Worm (Caenorhabditis elegans) whole organism, young adult: ENCODE results near the gene srx-93.

Experiments used
- B0035.1 ChIP-seq: sonication (generic microtip); optimal IDR thresholded peaks from 2 replicates; lab custom pipeline; 2016; ENCODE audit warnings: missing genetic modification characterization, mild to moderate bottlenecking, missing compliant biosample characterization, missing genotype, missing genetic modification reagents
- B0336.3 ChIP-seq: fragments of 200-800 bp; sonication (Bioruptor generic); IDR thresholded peaks from 2 replicates; pipeline ENCODE4 v1.3.6; 2022; ENCODE audit warnings: missing genetic modification characterization, missing compliant biosample characterization
- C17E4.6 ChIP-seq: fragments of 200-800 bp; sonication (Bioruptor generic); IDR thresholded peaks from 2 replicates; pipeline ENCODE4 v1.3.6; 2022; ENCODE audit warnings: missing genetic modification reagents, missing genetic modification characterization, missing compliant biosample characterization
- F33H1.4 ChIP-seq: fragments of 200-800 bp; sonication (Bioruptor generic); IDR thresholded peaks from 2 replicates; pipeline ENCODE4 v1.3.6; 2022; ENCODE audit warnings: missing genetic modification reagents, missing genetic modification characterization, missing compliant biosample characterization
- F39B2.1 ChIP-seq: fragments of 200-800 bp; sonication (Bioruptor generic); IDR thresholded peaks from 2 replicates; pipeline ENCODE4 v1.3.6; 2022; ENCODE audit warnings: missing genetic modification reagents, missing genetic modification characterization, missing compliant biosample characterization
- F55B11.4 ChIP-seq: sonication (generic microtip); optimal IDR thresholded peaks from 2 replicates; lab custom pipeline; 2016; ENCODE audit warnings: missing compliant biosample characterization, missing genetic modification characterization, borderline replicate concordance; ENCODE audit not compliant: insufficient read depth
- K12H6.12 ChIP-seq: fragments of 200-800 bp; sonication (Bioruptor generic); optimal IDR thresholded peaks from 2 replicates; lab custom pipeline; 2018; ENCODE audit warnings: mild to moderate bottlenecking, missing genetic modification characterization, missing compliant biosample characterization
- T07F8.4 ChIP-seq: sonication (generic microtip); optimal IDR thresholded peaks from 2 replicates; lab custom pipeline; 2016; ENCODE audit warnings: mild to moderate bottlenecking, missing genetic modification characterization, moderate library complexity, missing compliant biosample characterization
- Y79H2A.3 ChIP-seq: fragments of 200-800 bp; sonication (Bioruptor generic); conservative IDR thresholded peaks from 2 replicates; pipeline ENCODE4 v1.3.6; 2022; ENCODE audit warnings: missing genetic modification reagents, missing genetic modification characterization, missing compliant biosample characterization
- aptf-2 ChIP-seq: fragments of 200-800 bp; sonication (Bioruptor generic); conservative IDR thresholded peaks from 2 replicates; pipeline ENCODE4 v1.3.6; 2022; ENCODE audit warnings: missing genetic modification reagents, missing genetic modification characterization, missing compliant biosample characterization
- attf-3 ChIP-seq: fragments of 200-800 bp; sonication (Bioruptor generic); conservative IDR thresholded peaks from 2 replicates; pipeline ENCODE4 v1.3.6; 2022; ENCODE audit warnings: missing genetic modification reagents, missing genetic modification characterization, missing compliant biosample characterization
- attf-6 ChIP-seq: fragments of 200-800 bp; sonication (Bioruptor generic); IDR thresholded peaks from 2 replicates; pipeline ENCODE4 v1.3.6; 2022; ENCODE audit warnings: missing genetic modification reagents, missing genetic modification characterization, missing compliant biosample characterization
- cebp-2 ChIP-seq: fragments of 200-800 bp; sonication (Bioruptor generic); IDR thresholded peaks from 2 replicates; pipeline ENCODE4 v1.3.6; 2022; ENCODE audit warnings: missing genetic modification characterization, missing compliant biosample characterization
- ceh-27 ChIP-seq: fragments of 200-800 bp; sonication (Bioruptor generic); optimal IDR thresholded peaks from 2 replicates; lab custom pipeline; 2018; ENCODE audit warnings: mild to moderate bottlenecking, missing genetic modification characterization, moderate library complexity, missing compliant biosample characterization
- ceh-40 ChIP-seq: fragments of 200-800 bp; sonication (Bioruptor generic); IDR thresholded peaks from 2 replicates; pipeline ENCODE4 v1.3.6; 2022; ENCODE audit warnings: missing genetic modification characterization, missing compliant biosample characterization
- ceh-58 ChIP-seq: fragments of 200-800 bp; sonication (Bioruptor generic); IDR thresholded peaks from 2 replicates; pipeline ENCODE4 v1.3.6; 2022; ENCODE audit warnings: missing genetic modification characterization, missing compliant biosample characterization
- ceh-79 ChIP-seq: sonication (generic microtip); optimal IDR thresholded peaks from 2 replicates; lab custom pipeline; 2017; ENCODE audit warnings: mild to moderate bottlenecking, missing genetic modification characterization, missing compliant biosample characterization
- ceh-91 ChIP-seq: fragments of 200-800 bp; sonication (Bioruptor generic); IDR thresholded peaks from 2 replicates; pipeline ENCODE4 v1.3.6; 2022; ENCODE audit warnings: missing genetic modification reagents, missing genetic modification characterization, missing compliant biosample characterization
- die-1 ChIP-seq: sonication (generic microtip); optimal IDR thresholded peaks from 2 replicates; lab custom pipeline; 2016; ENCODE audit warnings: missing genotype, mild to moderate bottlenecking, missing genetic modification characterization, missing compliant biosample characterization
- dpff-1 ChIP-seq: sonication (generic microtip); optimal IDR thresholded peaks from 2 replicates; lab custom pipeline; 2017; ENCODE audit warnings: mild to moderate bottlenecking, missing genetic modification characterization, missing compliant biosample characterization
- egl-18 ChIP-seq: fragments of 200-800 bp; sonication (Bioruptor generic); IDR thresholded peaks from 2 replicates; pipeline ENCODE4 v1.3.6; 2022; ENCODE audit warnings: missing genetic modification reagents, missing genetic modification characterization, missing compliant biosample characterization
- egl-44 ChIP-seq: fragments of 200-800 bp; sonication (Bioruptor generic); IDR thresholded peaks from 2 replicates; pipeline ENCODE4 v1.3.6; 2022; ENCODE audit warnings: missing genetic modification reagents, missing genetic modification characterization, missing compliant biosample characterization
- egrh-3 ChIP-seq: fragments of 200-800 bp; sonication (Bioruptor generic); IDR thresholded peaks from 2 replicates; pipeline ENCODE4 v1.3.6; 2022; ENCODE audit warnings: missing genetic modification reagents, missing genetic modification characterization, missing compliant biosample characterization
- gei-17 ChIP-seq: fragments of 200-800 bp; sonication (Bioruptor generic); optimal IDR thresholded peaks from 2 replicates; lab custom pipeline; 2018; ENCODE audit warnings: mild to moderate bottlenecking, missing genetic modification characterization, missing compliant biosample characterization
- hlh-12 ChIP-seq: sonication (generic microtip); optimal IDR thresholded peaks from 2 replicates; lab custom pipeline; 2016; ENCODE audit warnings: missing genetic modification characterization, missing compliant biosample characterization
- hlh-26 ChIP-seq: fragments of 200-800 bp; sonication (Bioruptor generic); conservative IDR thresholded peaks from 2 replicates; pipeline ENCODE4 v1.3.6; 2022; ENCODE audit warnings: missing genetic modification reagents, missing genetic modification characterization, missing compliant biosample characterization
- hmg-20 ChIP-seq: fragments of 200-800 bp; sonication (Bioruptor generic); IDR thresholded peaks from 2 replicates; pipeline ENCODE4 v1.3.6; 2022; ENCODE audit warnings: missing genetic modification reagents, missing genetic modification characterization, missing compliant biosample characterization
- lag-1 ChIP-seq: fragments of 200-800 bp; sonication (Bioruptor generic); IDR thresholded peaks from 2 replicates; pipeline ENCODE4 v1.3.6; 2022; ENCODE audit warnings: missing genetic modification reagents, missing genetic modification characterization, missing compliant biosample characterization
- lin-26 ChIP-seq: fragments of 200-800 bp; sonication (Bioruptor generic); IDR thresholded peaks from 2 replicates; pipeline ENCODE4 v1.3.6; 2022; ENCODE audit warnings: missing genetic modification reagents, missing genetic modification characterization, missing compliant biosample characterization
- lin-54 ChIP-seq: fragments of 200-800 bp; sonication (Bioruptor generic); optimal IDR thresholded peaks from 2 replicates; lab custom pipeline; 2018; ENCODE audit warnings: mild to moderate bottlenecking, missing genetic modification characterization, missing compliant biosample characterization
- lir-1 ChIP-seq: fragments of 200-800 bp; sonication (Bioruptor generic); conservative IDR thresholded peaks from 2 replicates; pipeline ENCODE4 v1.3.6; 2022; ENCODE audit warnings: missing genetic modification reagents, missing genetic modification characterization, missing compliant biosample characterization
- madf-10 ChIP-seq: sonication (generic microtip); optimal IDR thresholded peaks from 2 replicates; lab custom pipeline; 2016; ENCODE audit warnings: mild to moderate bottlenecking, missing genetic modification characterization, missing compliant biosample characterization
- mel-28 ChIP-seq: sonication (generic microtip); optimal IDR thresholded peaks from 2 replicates; lab custom pipeline; 2016; ENCODE audit warnings: borderline replicate concordance, mild to moderate bottlenecking, missing genetic modification characterization, missing compliant biosample characterization
- mes-4 ChIP-seq: sonication (generic microtip); optimal IDR thresholded peaks from 2 replicates; lab custom pipeline; 2016; ENCODE audit warnings: missing genotype, missing genetic modification characterization, missing compliant biosample characterization
- nfyb-1 ChIP-seq: fragments of 200-800 bp; sonication (Bioruptor generic); IDR thresholded peaks from 2 replicates; pipeline ENCODE4 v1.3.6; 2022; ENCODE audit warnings: missing genetic modification reagents, missing genetic modification characterization, missing compliant biosample characterization
- nhr-120 ChIP-seq: fragments of 200-800 bp; sonication (Bioruptor generic); IDR thresholded peaks from 2 replicates; pipeline ENCODE4 v1.3.6; 2022; ENCODE audit warnings: missing genetic modification characterization, missing compliant biosample characterization
- rcor-1 ChIP-seq: fragments of 200-800 bp; sonication (Bioruptor generic); IDR thresholded peaks from 2 replicates; pipeline ENCODE4 v1.3.6; 2022; ENCODE audit warnings: missing genetic modification reagents, missing genetic modification characterization, missing compliant biosample characterization
- repo-1 ChIP-seq: sonication (generic microtip); optimal IDR thresholded peaks from 2 replicates; lab custom pipeline; 2017; ENCODE audit warnings: mild to moderate bottlenecking, missing genetic modification characterization, missing compliant biosample characterization
- rpc-1 ChIP-seq, 2 experiments: fragments of 150-350 bp in 1 of 2; sonication (generic microtip) in 1 of 2; optimal IDR thresholded peaks; 2 replicates each; lab custom pipeline; 2014 to 2018; ENCODE audit warnings: missing biosample characterization in 1 of 2, missing genetic modification characterization in 1 of 2, missing genetic modification reagents in 1 of 2, missing genotype in 1 of 2
- sdz-38 ChIP-seq: sonication (generic microtip); optimal IDR thresholded peaks from 2 replicates; lab custom pipeline; 2016; ENCODE audit warnings: missing genotype, missing genetic modification characterization, missing compliant biosample characterization
- snpc-4 ChIP-seq, 5 experiments: fragments of 150-350 bp in 1 of 5; sonication (generic microtip) in 4 of 5; optimal IDR thresholded peaks; 2 replicates each; lab custom pipeline; 2014 to 2018; ENCODE audit warnings: missing genetic modification characterization in 5 of 5, missing biosample characterization in 3 of 5, antibody characterized with exemption in 2 of 5, mild to moderate bottlenecking in 2 of 5, missing compliant biosample characterization in 2 of 5, missing genotype in 2 of 5, moderate library complexity in 2 of 5, missing genetic modification reagents in 1 of 5
- tbp1 ChIP-seq: fragments of 200-800 bp; sonication (Bioruptor generic); optimal IDR thresholded peaks from 2 replicates; lab custom pipeline; 2018; ENCODE audit warnings: mild to moderate bottlenecking, missing genetic modification characterization, missing compliant biosample characterization
- tbx-9 ChIP-seq: sonication (generic microtip); optimal IDR thresholded peaks from 2 replicates; lab custom pipeline; 2016; ENCODE audit warnings: borderline replicate concordance, missing genetic modification characterization, inconsistent platforms, missing compliant biosample characterization
- unc-130 ChIP-seq: sonication (generic microtip); optimal IDR thresholded peaks from 2 replicates; lab custom pipeline; 2016; ENCODE audit warnings: missing genetic modification reagents, missing genetic modification characterization, missing compliant biosample characterization
- unc-62 ChIP-seq: fragments of 150-350 bp; optimal IDR thresholded peaks from 2 replicates; lab custom pipeline; 2014; ENCODE audit warnings: missing biosample characterization, missing genetic modification reagents, missing genetic modification characterization
- ztf-18 ChIP-seq: sonication (generic microtip); optimal IDR thresholded peaks from 2 replicates; lab custom pipeline; 2016; ENCODE audit warnings: missing genotype, mild to moderate bottlenecking, missing genetic modification characterization, missing compliant biosample characterization
- ztf-22 ChIP-seq: fragments of 200-800 bp; sonication (Bioruptor generic); optimal IDR thresholded peaks from 2 replicates; lab custom pipeline; 2018; ENCODE audit warnings: mild to moderate bottlenecking, missing genetic modification characterization, moderate library complexity, missing compliant biosample characterization
- ztf-3 ChIP-seq: fragments of 200-800 bp; sonication (Bioruptor generic); optimal IDR thresholded peaks from 2 replicates; lab custom pipeline; 2018; ENCODE audit warnings: mild to moderate bottlenecking, missing genetic modification characterization, missing compliant biosample characterization

srx-93 gene

DNA sequence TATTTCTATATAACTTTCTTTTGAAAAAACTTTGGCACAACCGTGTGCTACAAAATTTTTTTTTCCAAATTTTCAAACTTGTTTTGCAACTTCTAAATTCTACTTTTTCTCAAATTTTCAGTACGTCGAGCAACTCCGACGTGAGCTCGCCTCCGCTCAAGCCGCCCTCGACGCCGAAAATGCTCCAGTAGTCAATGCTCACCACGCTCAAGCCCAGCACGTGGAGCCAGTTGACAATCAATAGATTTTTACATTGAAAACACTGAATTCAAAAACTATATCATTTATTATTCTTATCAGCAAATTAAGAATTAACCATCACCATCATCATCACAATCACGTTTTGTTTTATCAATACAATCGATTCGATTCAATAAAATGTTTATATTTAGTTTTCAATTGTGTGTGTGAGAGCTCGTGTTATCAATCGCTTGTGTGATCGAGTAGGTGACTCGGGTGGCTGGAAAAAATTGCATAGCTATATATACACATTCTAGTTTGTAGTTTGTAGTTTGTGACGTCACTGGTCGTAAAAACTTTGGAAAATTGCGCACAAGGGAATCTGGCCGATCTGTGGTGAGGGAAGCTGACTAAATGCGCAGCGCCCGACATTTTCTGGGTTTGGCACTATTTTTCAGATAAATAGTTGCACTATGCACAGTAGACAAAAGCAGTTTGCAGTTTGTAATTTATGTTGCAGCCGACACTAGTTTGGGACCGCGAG, 13.9 kb upstream of the srx-93 start (continued):
- no peak for TF ChIP-seq mes-4 (tag; lab: Kevin White, UChicago)
- TF ChIP-seq lag-1: no peak
- TF ChIP-seq ceh-27 (GFP tag; lab: Kevin White, UChicago): no peak
- no peak for TF ChIP-seq lir-1 (GFP tag; lab: Robert Waterston, UW)
- no peak for TF ChIP-seq ceh-40 (GFP tag; lab: Robert Waterston, UW)
- no peak for TF ChIP-seq snpc-4 (GFP tag; optimal IDR thresholded peaks at IDR 0.05; lab: Kevin White, UChicago)
- peak in 3 of 4 experiments; percentile 55 to 75 (median 64) for TF ChIP-seq snpc-4 (tag; optimal IDR thresholded peaks at IDR 0.05; lab: Kevin White, UChicago)
- TF ChIP-seq gei-17 (GFP tag; lab: Kevin White, UChicago): no peak
- TF ChIP-seq lin-54 (GFP tag; lab: Kevin White, UChicago): no peak
- TF ChIP-seq tbp1: peak; percentile 41
- TF ChIP-seq rpc-1 (optimal IDR thresholded peaks at IDR 0.05; lab: Kevin White, UChicago): no peak
- TF ChIP-seq rpc-1 (tag; optimal IDR thresholded peaks at IDR 0.05; lab: Kevin White, UChicago): no peak
- TF ChIP-seq dpff-1: no peak
- TF ChIP-seq F55B11.4 (tag; lab: Kevin White, UChicago): no peak
- TF ChIP-seq tbx-9 (tag; lab: Kevin White, UChicago): no peak
- TF ChIP-seq ceh-58 (GFP tag; lab: Robert Waterston, UW): no peak
- TF ChIP-seq hlh-26 (GFP tag; lab: Robert Waterston, UW): no peak
- TF ChIP-seq madf-10 (tag; lab: Kevin White, UChicago): peak; percentile 91
- no peak for TF ChIP-seq B0035.1 (tag; lab: Kevin White, UChicago)
- TF ChIP-seq hlh-12 (tag; lab: Kevin White, UChicago): no peak
- peak; percentile 84 for TF ChIP-seq nfyb-1 (GFP tag; lab: Robert Waterston, UW)
- no peak for TF ChIP-seq egl-18 (GFP tag; lab: Robert Waterston, UW)
- no peak for TF ChIP-seq rcor-1 (GFP tag; lab: Robert Waterston, UW)
- TF ChIP-seq lin-26 (GFP tag; lab: Robert Waterston, UW): no peak
- TF ChIP-seq hmg-20 (GFP tag; lab: Robert Waterston, UW): no peak
- TF ChIP-seq egrh-3 (GFP tag; lab: Robert Waterston, UW): no peak
- no peak for TF ChIP-seq aptf-2 (GFP tag; lab: Robert Waterston, UW)
- TF ChIP-seq die-1 (tag; lab: Kevin White, UChicago): no peak
- no peak for TF ChIP-seq unc-130 (GFP tag; lab: Kevin White, UChicago)
- no peak for TF ChIP-seq nhr-120 (GFP tag; lab: Robert Waterston, UW)
- no peak for TF ChIP-seq C17E4.6 (GFP tag; lab: Robert Waterston, UW)
- TF ChIP-seq K12H6.12: no peak
- no peak for TF ChIP-seq ceh-91 (GFP tag; lab: Robert Waterston, UW)
- TF ChIP-seq ztf-3 (GFP tag; lab: Kevin White, UChicago): no peak
- no peak for TF ChIP-seq ztf-22
- TF ChIP-seq sdz-38 (tag; lab: Kevin White, UChicago): no peak
- 0 out of 2 replicates have a peak, but pooled peaks have one; percentile 56 for TF ChIP-seq cebp-2 (GFP tag; lab: Robert Waterston, UW)
- TF ChIP-seq attf-6 (GFP tag; lab: Robert Waterston, UW): no peak
- no peak for TF ChIP-seq ceh-79 (tag; lab: Kevin White, UChicago)
- TF ChIP-seq egl-44: peak; percentile 57; the same call in 1 of the 2 replicates
- no peak for TF ChIP-seq ztf-18
- no peak for TF ChIP-seq F33H1.4 (GFP tag; lab: Robert Waterston, UW)
- peak; percentile 75 for TF ChIP-seq repo-1
- TF ChIP-seq F39B2.1 (GFP tag; lab: Robert Waterston, UW): 0 out of 2 replicates have a peak, but pooled peaks have one; percentile 62
- TF ChIP-seq attf-3 (GFP tag; lab: Robert Waterston, UW): no peak
- TF ChIP-seq Y79H2A.3: no peak
- TF ChIP-seq B0336.3 (GFP tag; lab: Robert Waterston, UW): peak; percentile 92
- TF ChIP-seq mel-28 (tag; lab: Kevin White, UChicago): no peak
- no peak for TF ChIP-seq T07F8.4 (tag; lab: Kevin White, UChicago)
- TF ChIP-seq unc-62 (GFP tag; lab: Kevin White, UChicago): no peak
